Worm (Caenorhabditis elegans) whole organism, young adult: Measurements from ENCODE around the gene bus-18.

Experiments used
- F57A8.1 ChIP-seq: fragments of 200-800 bp; sonication (Bioruptor generic); optimal IDR thresholded peaks from 2 replicates; lab custom pipeline; 2018; ENCODE audit warnings: mild to moderate bottlenecking, missing genetic modification characterization, moderate library complexity, missing compliant biosample characterization
- ama-1 ChIP-seq, 3 experiments: fragments of 150-350 bp in 1 of 3; sonication (generic microtip) in 2 of 3; optimal IDR thresholded peaks; 2 replicates each; lab custom pipeline; 2014 to 2018; ENCODE audit warnings: missing biosample characterization in 2 of 3, missing genetic modification characterization in 2 of 3, missing genetic modification reagents in 2 of 3
- die-1 ChIP-seq: sonication (generic microtip); optimal IDR thresholded peaks from 2 replicates; lab custom pipeline; 2016; ENCODE audit warnings: missing genotype, mild to moderate bottlenecking, missing genetic modification characterization, missing compliant biosample characterization
- dpl-1 ChIP-seq: fragments of 150-350 bp; optimal IDR thresholded peaks from 2 replicates; lab custom pipeline; 2014; ENCODE audit warnings: missing biosample characterization, missing genetic modification reagents, missing genetic modification characterization
- hmg-20 ChIP-seq: fragments of 200-800 bp; sonication (Bioruptor generic); IDR thresholded peaks from 2 replicates; pipeline ENCODE4 v1.3.6; 2022; ENCODE audit warnings: missing genetic modification reagents, missing genetic modification characterization, missing compliant biosample characterization
- pha-4 ChIP-seq: fragments of 150-350 bp; sonication (generic microtip); optimal IDR thresholded peaks from 2 replicates; lab custom pipeline; 2014; ENCODE audit warnings: missing biosample characterization, missing genetic modification reagents, missing genetic modification characterization
- snpc-1.3 ChIP-seq: sonication (generic microtip); optimal IDR thresholded peaks from 2 replicates; lab custom pipeline; 2017; ENCODE audit warnings: missing genetic modification characterization, mild to moderate bottlenecking, missing compliant biosample characterization, antibody characterized with exemption, moderate library complexity, missing genotype, missing genetic modification reagents; ENCODE audit not compliant: insufficient read depth
- snpc-4 ChIP-seq, 5 experiments: fragments of 150-350 bp in 1 of 5; sonication (generic microtip) in 4 of 5; optimal IDR thresholded peaks; 2 replicates each; lab custom pipeline; 2014 to 2018; ENCODE audit warnings: missing genetic modification characterization in 5 of 5, missing biosample characterization in 3 of 5, antibody characterized with exemption in 2 of 5, mild to moderate bottlenecking in 2 of 5, missing compliant biosample characterization in 2 of 5, missing genotype in 2 of 5, moderate library complexity in 2 of 5, missing genetic modification reagents in 1 of 5
- unc-62 ChIP-seq: fragments of 150-350 bp; optimal IDR thresholded peaks from 2 replicates; lab custom pipeline; 2014; ENCODE audit warnings: missing biosample characterization, missing genetic modification reagents, missing genetic modification characterization
- ztf-18 ChIP-seq: sonication (generic microtip); optimal IDR thresholded peaks from 2 replicates; lab custom pipeline; 2016; ENCODE audit warnings: missing genotype, mild to moderate bottlenecking, missing genetic modification characterization, missing compliant biosample characterization

DNA sequence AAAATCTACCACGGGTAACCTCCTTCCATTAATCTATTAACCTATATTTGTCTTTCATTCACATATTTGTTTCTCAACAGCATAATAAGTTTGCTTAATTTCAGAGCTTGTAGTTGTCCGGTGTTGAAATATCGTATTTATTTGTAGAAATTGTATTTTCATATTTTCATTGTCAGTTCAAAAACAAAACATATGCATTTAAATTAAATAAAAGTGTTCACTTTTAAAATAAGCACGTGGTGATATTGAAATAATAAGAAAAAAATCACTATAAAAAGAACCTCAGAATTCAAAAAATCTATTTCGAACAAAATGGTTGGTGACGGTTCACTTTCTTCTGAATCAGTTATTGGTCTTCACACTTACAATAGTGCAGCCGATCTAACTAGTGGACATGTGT, 14.9 kb upstream of the bus-18 start, which contains the start of gene T04F3.3:
- TF ChIP-seq die-1 (tag; lab: Kevin White, UChicago), result no peak
- TF ChIP-seq ztf-18 (tag; lab: Kevin White, UChicago), result no peak
- no peak for TF ChIP-seq pha-4 (tag; lab: Kevin White, UChicago)
- TF ChIP-seq snpc-1.3 (tag; lab: Kevin White, UChicago), result no peak
- no peak for TF ChIP-seq unc-62
- TF ChIP-seq hmg-20 (GFP tag; lab: Robert Waterston, UW), result no peak
- no peak for TF ChIP-seq snpc-4 (GFP tag; optimal IDR thresholded peaks at IDR 0.05; lab: Kevin White, UChicago)
- no peak for TF ChIP-seq snpc-4 (tag; optimal IDR thresholded peaks at IDR 0.05; lab: Kevin White, UChicago)
- TF ChIP-seq dpl-1 (GFP tag; lab: Kevin White, UChicago), result no peak
- no peak for TF ChIP-seq F57A8.1 (GFP tag; lab: Kevin White, UChicago)
- no peak for TF ChIP-seq ama-1 (optimal IDR thresholded peaks at IDR 0.05; lab: Kevin White, UChicago)
- TF ChIP-seq ama-1 (GFP tag; optimal IDR thresholded peaks at IDR 0.05; lab: Kevin White, UChicago), result no peak
